Worm (Caenorhabditis elegans) whole organism, L1 larva: Measurements from ENCODE around the gene F17C11.13.

Experiments used
- C16A3.4 ChIP-seq: fragments of 150-350 bp; optimal IDR thresholded peaks from 2 replicates; lab custom pipeline; 2014; ENCODE audit warnings: missing biosample characterization, missing genetic modification characterization
- C34B4.2 ChIP-seq: sonication (generic microtip); optimal IDR thresholded peaks from 2 replicates; lab custom pipeline; 2017; ENCODE audit warnings: mild to moderate bottlenecking, missing genetic modification characterization, missing compliant biosample characterization
- alr-1 ChIP-seq: fragments of 200-800 bp; sonication (Bioruptor generic); optimal IDR thresholded peaks from 2 replicates; lab custom pipeline; 2018; ENCODE audit warnings: borderline replicate concordance, mild to moderate bottlenecking, missing genetic modification characterization, missing compliant biosample characterization
- blmp-1 ChIP-seq: fragments of 150-350 bp; optimal IDR thresholded peaks from 2 replicates; lab custom pipeline; 2014; ENCODE audit warnings: missing biosample characterization, missing genetic modification characterization
- ceh-63 ChIP-seq: fragments of 200-800 bp; sonication (Bioruptor generic); optimal IDR thresholded peaks from 2 replicates; lab custom pipeline; 2018; ENCODE audit warnings: mild to moderate bottlenecking, missing genetic modification characterization, missing compliant biosample characterization
- ceh-8 ChIP-seq: fragments of 200-800 bp; sonication (Bioruptor generic); optimal IDR thresholded peaks from 2 replicates; lab custom pipeline; 2018; ENCODE audit warnings: mild to moderate bottlenecking, missing genetic modification characterization, moderate library complexity, missing compliant biosample characterization
- ceh-90 ChIP-seq: sonication (generic microtip); optimal IDR thresholded peaks from 2 replicates; lab custom pipeline; 2016; ENCODE audit warnings: missing genetic modification characterization, missing compliant biosample characterization
- ces-1 ChIP-seq: fragments of 150-350 bp; optimal IDR thresholded peaks from 2 replicates; lab custom pipeline; 2014; ENCODE audit warnings: missing biosample characterization, missing genetic modification reagents, missing genetic modification characterization
- efl-1 ChIP-seq, 4 experiments: fragments of 150-350 bp; optimal IDR thresholded peaks in 3 of 4; peaks in 1 of 4; 1 replicate in 1 of 4; 2 replicates in 3 of 4; lab custom pipeline; 2014; ENCODE audit warnings: missing biosample characterization in 2 of 4, missing genetic modification characterization in 2 of 4, missing genetic modification reagents in 2 of 4
- elt-2 ChIP-seq: sonication (generic microtip); optimal IDR thresholded peaks from 2 replicates; lab custom pipeline; 2016; ENCODE audit warnings: missing genetic modification characterization, mild to moderate bottlenecking, inconsistent platforms, missing compliant biosample characterization, missing genetic modification reagents
- elt-3 ChIP-seq, 6 experiments: fragments of 150-350 bp in 1 of 6; sonication (generic microtip); optimal IDR thresholded peaks; 2 replicates each; lab custom pipeline; 2017 to 2018; ENCODE audit warnings: missing biosample characterization in 6 of 6, missing genetic modification characterization in 6 of 6, inconsistent platforms in 1 of 6
- ets-5 ChIP-seq: fragments of 200-800 bp; sonication (Bioruptor generic); IDR thresholded peaks from 2 replicates; pipeline ENCODE4 v1.3.6; 2022; ENCODE audit warnings: missing genetic modification characterization, missing compliant biosample characterization
- fkh-10 ChIP-seq: sonication (generic microtip); optimal IDR thresholded peaks from 2 replicates; lab custom pipeline; 2017; ENCODE audit warnings: missing biosample characterization, missing genetic modification reagents, missing genetic modification characterization
- fkh-8 ChIP-seq: sonication (generic microtip); optimal IDR thresholded peaks from 2 replicates; lab custom pipeline; 2016; ENCODE audit warnings: mild to moderate bottlenecking, missing genetic modification characterization, missing compliant biosample characterization
- fos-1 ChIP-seq: fragments of 150-350 bp; optimal IDR thresholded peaks from 2 replicates; lab custom pipeline; 2014; ENCODE audit warnings: missing biosample characterization, missing genetic modification characterization
- grh-1 ChIP-seq: fragments of 200-800 bp; sonication (Bioruptor generic); IDR thresholded peaks from 2 replicates; pipeline ENCODE4 v1.3.6; 2022; ENCODE audit warnings: missing genetic modification reagents, missing genetic modification characterization, missing compliant biosample characterization
- irx-1 ChIP-seq: sonication (generic microtip); optimal IDR thresholded peaks from 2 replicates; lab custom pipeline; 2016; ENCODE audit warnings: missing genetic modification characterization, missing compliant biosample characterization
- isw-1 ChIP-seq: fragments of 200-800 bp; sonication (Bioruptor generic); IDR thresholded peaks from 2 replicates; pipeline ENCODE4 v1.3.6; 2022; ENCODE audit warnings: missing genetic modification characterization, missing compliant biosample characterization
- lin-13 ChIP-seq: fragments of 150-350 bp; optimal IDR thresholded peaks from 2 replicates; lab custom pipeline; 2014; ENCODE audit warnings: missing biosample characterization, missing genetic modification reagents, missing genetic modification characterization
- lin-14 ChIP-seq: fragments of 200-800 bp; sonication (Bioruptor generic); optimal IDR thresholded peaks from 2 replicates; lab custom pipeline; 2018; ENCODE audit warnings: mild to moderate bottlenecking, missing genetic modification characterization, moderate library complexity, missing compliant biosample characterization
- lin-15B ChIP-seq: fragments of 150-350 bp; sonication (generic microtip); optimal IDR thresholded peaks from 3 replicates; lab custom pipeline; 2014; ENCODE audit warnings: missing biosample characterization, missing genetic modification characterization
- lin-35 ChIP-seq, 2 experiments: fragments of 150-350 bp; optimal IDR thresholded peaks; 2 replicates each; lab custom pipeline; 2014; ENCODE audit warnings: missing biosample characterization in 2 of 2, missing genetic modification characterization in 2 of 2, missing genetic modification reagents in 2 of 2
- lsy-2 ChIP-seq, 2 experiments: fragments of 150-350 bp; optimal IDR thresholded peaks; 2 replicates each; lab custom pipeline; 2014; ENCODE audit warnings: missing biosample characterization in 2 of 2, missing genetic modification characterization in 2 of 2
- mdl-1 ChIP-seq, 2 experiments: fragments of 150-350 bp; optimal IDR thresholded peaks; 2 replicates each; lab custom pipeline; 2014 to 2017; ENCODE audit warnings: missing biosample characterization in 2 of 2, missing genetic modification characterization in 2 of 2, inconsistent platforms in 1 of 2
- mef-2 ChIP-seq: fragments of 150-350 bp; optimal IDR thresholded peaks from 2 replicates; lab custom pipeline; 2014; ENCODE audit warnings: missing biosample characterization, missing genetic modification characterization
- nhr-19 ChIP-seq: fragments of 200-800 bp; sonication (Bioruptor generic); conservative IDR thresholded peaks from 2 replicates; pipeline ENCODE4 v1.3.6; 2022; ENCODE audit warnings: missing genetic modification characterization, missing compliant biosample characterization
- nhr-237 ChIP-seq: fragments of 150-350 bp; optimal IDR thresholded peaks from 2 replicates; lab custom pipeline; 2014; ENCODE audit warnings: missing biosample characterization, missing genetic modification characterization
- nhr-28 ChIP-seq: fragments of 150-350 bp; optimal IDR thresholded peaks from 2 replicates; lab custom pipeline; 2014; ENCODE audit warnings: missing biosample characterization, missing genetic modification characterization
- nhr-47 ChIP-seq: sonication (generic microtip); optimal IDR thresholded peaks from 2 replicates; lab custom pipeline; 2016; ENCODE audit warnings: mild to moderate bottlenecking, missing genetic modification characterization, moderate library complexity, missing compliant biosample characterization
- nhr-71 ChIP-seq: sonication (generic microtip); optimal IDR thresholded peaks from 2 replicates; lab custom pipeline; 2016; ENCODE audit warnings: mild to moderate bottlenecking, missing genetic modification characterization, moderate library complexity, missing compliant biosample characterization
- nhr-77 ChIP-seq: fragments of 150-350 bp; optimal IDR thresholded peaks from 2 replicates; lab custom pipeline; 2014; ENCODE audit warnings: missing biosample characterization, missing genetic modification characterization
- nhr-84 ChIP-seq: sonication (generic microtip); optimal IDR thresholded peaks from 2 replicates; lab custom pipeline; 2017; ENCODE audit warnings: missing biosample characterization, missing genetic modification characterization
- snu-23 ChIP-seq: sonication (generic microtip); optimal IDR thresholded peaks from 2 replicates; lab custom pipeline; 2016; ENCODE audit warnings: missing genetic modification characterization, missing compliant biosample characterization
- unc-130 ChIP-seq: fragments of 150-350 bp; optimal IDR thresholded peaks from 2 replicates; lab custom pipeline; 2017; ENCODE audit warnings: missing biosample characterization, missing genetic modification characterization, inconsistent platforms
- unc-98 ChIP-seq: fragments of 200-800 bp; sonication (Bioruptor generic); IDR thresholded peaks from 2 replicates; pipeline ENCODE4 v1.3.6; 2022; ENCODE audit warnings: missing genetic modification characterization, missing compliant biosample characterization
- zip-4 ChIP-seq: fragments of 200-800 bp; sonication (Bioruptor generic); optimal IDR thresholded peaks from 2 replicates; lab custom pipeline; 2018; ENCODE audit warnings: mild to moderate bottlenecking, missing genetic modification characterization, moderate library complexity, missing compliant biosample characterization

The F17C11.13 gene

ce11 chrV:10944903-10945302 is 10.8 kb upstream of the F17C11.13 start:
- no peak for TF ChIP-seq alr-1 (tag; lab: Kevin White, UChicago)
- peak; percentile 57 for TF ChIP-seq lin-14 (GFP tag; lab: Kevin White, UChicago)
- TF ChIP-seq fos-1 (tag; lab: Kevin White, UChicago), result no peak
- TF ChIP-seq fkh-10 (GFP tag; lab: Kevin White, UChicago), result peak; percentile 82
- TF ChIP-seq lsy-2 (tag; optimal IDR thresholded peaks at IDR 0.05; lab: Kevin White, UChicago), result peak in 1 of 2 experiments; percentile 24
- no peak for TF ChIP-seq C34B4.2
- no peak for TF ChIP-seq blmp-1 (tag; lab: Kevin White, UChicago)
- no peak for TF ChIP-seq elt-2 (tag; lab: Kevin White, UChicago)
- no peak for TF ChIP-seq unc-98 (GFP tag; lab: Robert Waterston, UW)
- TF ChIP-seq ces-1 (GFP tag; lab: Kevin White, UChicago), result peak; percentile 5
- no peak for TF ChIP-seq C16A3.4
- TF ChIP-seq ceh-63 (GFP tag; lab: Kevin White, UChicago), result no peak
- no peak for TF ChIP-seq elt-3 (tag; optimal IDR thresholded peaks at IDR 0.05; lab: Kevin White, UChicago)
- no peak for TF ChIP-seq nhr-77 (tag; lab: Kevin White, UChicago)
- TF ChIP-seq isw-1 (GFP tag; lab: Robert Waterston, UW), result no peak
- TF ChIP-seq grh-1 (GFP tag; lab: Robert Waterston, UW), result no peak
- TF ChIP-seq nhr-19, result no peak
- no peak for TF ChIP-seq lin-13 (GFP tag; lab: Kevin White, UChicago)
- TF ChIP-seq mdl-1 (tag; optimal IDR thresholded peaks at IDR 0.05; lab: Kevin White, UChicago), result no peak

ce11 chrV:10947210-10947609 is 8.5 kb upstream of the F17C11.13 start:
- no peak for TF ChIP-seq snu-23 (GFP tag; lab: Kevin White, UChicago)
- no peak for TF ChIP-seq nhr-28 (tag; lab: Kevin White, UChicago)
- no peak for TF ChIP-seq unc-130 (tag; lab: Kevin White, UChicago)
- TF ChIP-seq nhr-84 (tag; lab: Kevin White, UChicago), result no peak
- no peak for TF ChIP-seq zip-4
- peak; percentile 38 for TF ChIP-seq nhr-47
- TF ChIP-seq ceh-8 (GFP tag; lab: Kevin White, UChicago), result peak; percentile 67
- peak; percentile 55 for TF ChIP-seq nhr-71 (tag; lab: Kevin White, UChicago)
- peak; percentile 33 for TF ChIP-seq fkh-10 (GFP tag; lab: Kevin White, UChicago)
- TF ChIP-seq lin-15B, result no peak
- TF ChIP-seq lin-35 (GFP tag; optimal IDR thresholded peaks at IDR 0.05; lab: Kevin White, UChicago), result no peak
- TF ChIP-seq ets-5 (GFP tag; lab: Robert Waterston, UW), result no peak
- TF ChIP-seq irx-1 (tag; lab: Kevin White, UChicago), result no peak
- no peak for TF ChIP-seq nhr-237 (tag; lab: Kevin White, UChicago)
- TF ChIP-seq unc-98 (GFP tag; lab: Robert Waterston, UW), result no peak
- no peak for TF ChIP-seq ceh-90 (tag; lab: Kevin White, UChicago)
- TF ChIP-seq fkh-8 (tag; lab: Kevin White, UChicago), result peak; percentile 64
- TF ChIP-seq mef-2, result no peak

ce11 chrV:10947930-10948329 is 7.8 kb upstream of the F17C11.13 start, which contains the start of gene F17C11.2:
Gene F17C11.2 (plus strand): TSS chrV:10948230.
- TF ChIP-seq efl-1 (optimal IDR thresholded peaks at IDR 0.05; lab: Kevin White, UChicago) (no peak), efl-1 (GFP tag; optimal IDR thresholded peaks at IDR 0.05 in 1 of 2; lab: Kevin White, UChicago) (peak in 1 of 2 experiments; percentile 3), lin-15B (no peak)

ce11 chrV:10949511-10949910 is 6.2 kb upstream of the F17C11.13 start, which contains the start of gene col-153:
Gene col-153 (plus strand): TSS chrV:10949811.
- TF ChIP-seq fkh-10 (GFP tag; lab: Kevin White, UChicago) (no peak), blmp-1 (tag; lab: Kevin White, UChicago) (peak; percentile 86)
